Fruit fly (Drosophila melanogaster) whole organism, embryonic: ENCODE data around the gene CG42512.

Experiments
- CG30403 ChIP-seq: fragments of 200-800 bp; sonication (Bioruptor generic); optimal IDR thresholded peaks from 3 replicates; lab custom pipeline; 2016; ENCODE audit warnings: missing biosample characterization, missing genetic modification characterization
- CG6854 ChIP-seq: fragments of 200-800 bp; sonication (Bioruptor generic); optimal IDR thresholded peaks from 3 replicates; lab custom pipeline; 2017; ENCODE audit warnings: missing biosample characterization, mild to moderate bottlenecking, missing genetic modification characterization
- MBD-R2 ChIP-seq: fragments of 200-800 bp; sonication (Bioruptor generic); IDR thresholded peaks from 2 replicates; pipeline ENCODE4 v1.3.6; 2022; ENCODE audit warnings: missing biosample characterization, missing genetic modification characterization
- br ChIP-seq: fragments of >200 bp; optimal IDR thresholded peaks from 2 replicates; lab custom pipeline; 2017
- hbn ChIP-seq: fragments of 200-800 bp; sonication (Bioruptor generic); IDR thresholded peaks from 2 replicates; pipeline ENCODE4 v1.3.6; 2022; ENCODE audit warnings: missing biosample characterization, missing genetic modification characterization; ENCODE audit not compliant: partially characterized antibody

dm6 chrX:16678845-16679347 lies 27.7 kb downstream of the CG42512 start, which contains the start of the genes CG13010 and sing:
- TF ChIP-seq hbn (GFP tag; lab: Robert Waterston, UW) (no peak), MBD-R2 (GFP tag; lab: Robert Waterston, UW) (no peak), CG30403 (no peak), br (lab: Kevin White, UChicago) (no peak), CG6854 (GFP tag; lab: Kevin White, UChicago) (no peak)
